Fruit fly (Drosophila melanogaster): ENCODE data around the gene Pop1.

DNA sequence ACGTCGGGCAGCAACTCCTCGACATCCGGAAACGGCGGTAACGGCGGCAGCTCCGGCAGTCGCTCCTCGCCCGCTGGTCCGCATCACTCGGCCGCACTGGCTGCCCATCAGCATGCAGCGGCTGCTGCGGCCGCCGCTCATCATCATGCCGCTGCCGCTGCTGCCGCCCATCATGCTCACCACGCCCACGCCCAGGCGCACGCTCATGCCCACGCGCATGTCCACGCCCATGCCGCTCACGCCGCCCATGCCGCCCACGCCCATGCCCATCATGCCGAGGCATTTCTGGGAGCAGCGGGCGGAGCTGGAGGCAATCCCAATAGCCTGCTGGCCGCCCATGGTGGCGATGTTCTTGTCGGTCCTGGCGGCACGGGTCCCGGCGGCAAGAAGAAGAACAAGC lies 16.1 kb upstream of the Pop1 start:
- TF ChIP-seq insv (optimal IDR thresholded peaks at IDR 0.05): no peak
- TF ChIP-seq ttk (optimal IDR thresholded peaks at IDR 0.05): no peak
- no peak for TF ChIP-seq h (optimal IDR thresholded peaks at IDR 0.05)
- TF ChIP-seq Sin3A (optimal IDR thresholded peaks at IDR 0.05): no peak
